Worm (Caenorhabditis elegans) whole organism, L2 larva: ENCODE measurements around the gene otpl-5.

Source experiments
- C34F6.9 ChIP-seq: fragments of 150-350 bp; optimal IDR thresholded peaks from 2 replicates; lab custom pipeline; 2014; ENCODE audit warnings: missing biosample characterization, missing genetic modification characterization
- F13H6.1 ChIP-seq: sonication (generic microtip); optimal IDR thresholded peaks from 2 replicates; lab custom pipeline; 2016; ENCODE audit warnings: missing genetic modification characterization, missing compliant biosample characterization
- R02D3.7 ChIP-seq: fragments of 150-350 bp; optimal IDR thresholded peaks from 2 replicates; lab custom pipeline; 2014; ENCODE audit warnings: missing biosample characterization, missing genetic modification characterization
- Y55F3AM.14 ChIP-seq: fragments of 200-800 bp; sonication (Bioruptor generic); optimal IDR thresholded peaks from 2 replicates; lab custom pipeline; 2018; ENCODE audit warnings: mild to moderate bottlenecking, missing genetic modification characterization, missing compliant biosample characterization
- ZK546.5 ChIP-seq: sonication (generic microtip); optimal IDR thresholded peaks from 2 replicates; lab custom pipeline; 2017; ENCODE audit warnings: missing biosample characterization, missing genetic modification characterization
- alr-1 ChIP-seq: fragments of 150-350 bp; optimal IDR thresholded peaks from 2 replicates; lab custom pipeline; 2014; ENCODE audit warnings: missing biosample characterization, missing genetic modification characterization
- aly-2 ChIP-seq: fragments of 150-350 bp; optimal IDR thresholded peaks from 2 replicates; lab custom pipeline; 2014; ENCODE audit warnings: missing biosample characterization, missing genetic modification characterization
- ama-1 ChIP-seq: fragments of 150-350 bp; optimal IDR thresholded peaks from 2 replicates; lab custom pipeline; 2018; ENCODE audit warnings: inconsistent platforms
- blmp-1 ChIP-seq: sonication (generic microtip); optimal IDR thresholded peaks from 2 replicates; lab custom pipeline; 2017; ENCODE audit warnings: missing genetic modification characterization, mild to moderate bottlenecking, missing compliant biosample characterization, antibody characterized with exemption, moderate library complexity; ENCODE audit not compliant: insufficient read depth
- ceh-16 ChIP-seq: fragments of 150-350 bp; optimal IDR thresholded peaks from 2 replicates; lab custom pipeline; 2014; ENCODE audit warnings: missing biosample characterization, missing genetic modification characterization
- ceh-82 ChIP-seq: fragments of 150-350 bp; optimal IDR thresholded peaks from 2 replicates; lab custom pipeline; 2014; ENCODE audit warnings: missing biosample characterization, missing genetic modification characterization
- crh-2 ChIP-seq: sonication (generic microtip); optimal IDR thresholded peaks from 2 replicates; lab custom pipeline; 2017; ENCODE audit warnings: missing biosample characterization, missing genetic modification characterization
- dmd-4 ChIP-seq: sonication (generic microtip); optimal IDR thresholded peaks from 2 replicates; lab custom pipeline; 2017; ENCODE audit warnings: missing biosample characterization, missing genetic modification characterization
- egl-27 ChIP-seq: sonication (generic microtip); optimal IDR thresholded peaks from 3 replicates; lab custom pipeline; 2017; ENCODE audit warnings: missing biosample characterization, missing genetic modification reagents, missing genetic modification characterization
- elt-1 ChIP-seq: fragments of 150-350 bp; optimal IDR thresholded peaks from 2 replicates; lab custom pipeline; 2014; ENCODE audit warnings: missing biosample characterization, missing genetic modification characterization
- elt-3 ChIP-seq: sonication (generic microtip); optimal IDR thresholded peaks from 2 replicates; lab custom pipeline; 2017; ENCODE audit warnings: missing biosample characterization, missing genetic modification characterization
- fos-1 ChIP-seq: fragments of 150-350 bp; optimal IDR thresholded peaks from 2 replicates; lab custom pipeline; 2014; ENCODE audit warnings: missing biosample characterization, missing genetic modification characterization
- gmeb-1 ChIP-seq: fragments of 150-350 bp; optimal IDR thresholded peaks from 2 replicates; lab custom pipeline; 2014; ENCODE audit warnings: missing biosample characterization, missing genetic modification characterization
- lin-11 ChIP-seq: fragments of 150-350 bp; sonication (generic microtip); optimal IDR thresholded peaks from 2 replicates; lab custom pipeline; 2014; ENCODE audit warnings: missing biosample characterization, missing genetic modification characterization, inconsistent platforms, mixed read lengths
- lin-13 ChIP-seq: fragments of 150-350 bp; optimal IDR thresholded peaks from 2 replicates; lab custom pipeline; 2014; ENCODE audit warnings: missing biosample characterization, missing genetic modification reagents, missing genetic modification characterization
- lin-39 ChIP-seq: fragments of 150-350 bp; optimal IDR thresholded peaks from 2 replicates; lab custom pipeline; 2014; ENCODE audit warnings: missing biosample characterization, missing genetic modification reagents, missing genetic modification characterization
- lsy-2 ChIP-seq, 2 experiments: fragments of 150-350 bp in 1 of 2; sonication (generic microtip) in 1 of 2; optimal IDR thresholded peaks; 2 replicates each; lab custom pipeline; 2014 to 2017; ENCODE audit warnings: missing biosample characterization in 2 of 2, missing genetic modification characterization in 2 of 2
- mab-5 ChIP-seq: fragments of 150-350 bp; optimal IDR thresholded peaks from 2 replicates; lab custom pipeline; 2014; ENCODE audit warnings: missing biosample characterization, missing genetic modification characterization
- mbf-1 ChIP-seq: sonication (generic microtip); optimal IDR thresholded peaks from 2 replicates; lab custom pipeline; 2017; ENCODE audit warnings: missing biosample characterization, missing genetic modification characterization
- mdl-1 ChIP-seq, 2 experiments: fragments of 150-350 bp in 1 of 2; sonication (generic microtip) in 1 of 2; optimal IDR thresholded peaks; 2 replicates each; lab custom pipeline; 2017; ENCODE audit warnings: missing biosample characterization in 2 of 2, missing genetic modification characterization in 2 of 2
- nhr-10 ChIP-seq: sonication (generic microtip); optimal IDR thresholded peaks from 2 replicates; lab custom pipeline; 2017; ENCODE audit warnings: missing biosample characterization, missing genetic modification characterization
- nhr-11 ChIP-seq: fragments of 150-350 bp; optimal IDR thresholded peaks from 2 replicates; lab custom pipeline; 2014; ENCODE audit warnings: missing biosample characterization, missing genetic modification characterization
- nhr-12 ChIP-seq: fragments of 150-350 bp; optimal IDR thresholded peaks from 2 replicates; lab custom pipeline; 2014; ENCODE audit warnings: missing biosample characterization, missing genetic modification characterization
- nhr-129 ChIP-seq: fragments of 150-350 bp; optimal IDR thresholded peaks from 2 replicates; lab custom pipeline; 2014; ENCODE audit warnings: missing biosample characterization, missing genetic modification characterization
- nhr-21 ChIP-seq: fragments of 150-350 bp; optimal IDR thresholded peaks from 2 replicates; lab custom pipeline; 2014; ENCODE audit warnings: missing biosample characterization, missing genetic modification characterization
- nhr-23 ChIP-seq: fragments of 150-350 bp; optimal IDR thresholded peaks from 2 replicates; lab custom pipeline; 2014; ENCODE audit warnings: missing biosample characterization, missing genetic modification reagents, missing genetic modification characterization
- nhr-237 ChIP-seq: fragments of 150-350 bp; optimal IDR thresholded peaks from 2 replicates; lab custom pipeline; 2014; ENCODE audit warnings: missing biosample characterization, missing genetic modification characterization
- nhr-25 ChIP-seq: fragments of 150-350 bp; sonication (generic microtip); optimal IDR thresholded peaks from 3 replicates; lab custom pipeline; 2014; ENCODE audit warnings: missing biosample characterization, missing genetic modification characterization
- nhr-6 ChIP-seq: fragments of 150-350 bp; optimal IDR thresholded peaks from 2 replicates; lab custom pipeline; 2014; ENCODE audit warnings: missing biosample characterization, missing genetic modification characterization
- nhr-77 ChIP-seq: fragments of 150-350 bp; optimal IDR thresholded peaks from 2 replicates; lab custom pipeline; 2014; ENCODE audit warnings: missing biosample characterization, missing genetic modification characterization
- peb-1 ChIP-seq: fragments of 150-350 bp; optimal IDR thresholded peaks from 2 replicates; lab custom pipeline; 2014; ENCODE audit warnings: missing biosample characterization, missing genetic modification characterization
- sem-4 ChIP-seq: fragments of 150-350 bp; optimal IDR thresholded peaks from 2 replicates; lab custom pipeline; 2014; ENCODE audit warnings: missing biosample characterization, missing genetic modification reagents, missing genetic modification characterization
- skn-1 ChIP-seq: sonication (generic microtip); optimal IDR thresholded peaks from 2 replicates; lab custom pipeline; 2017; ENCODE audit warnings: missing biosample characterization, missing genetic modification characterization
- sma-3 ChIP-seq: sonication (generic microtip); optimal IDR thresholded peaks from 2 replicates; lab custom pipeline; 2016; ENCODE audit warnings: missing genetic modification reagents, missing genetic modification characterization, missing compliant biosample characterization
- sma-9 ChIP-seq, 2 experiments: fragments of 150-350 bp in 1 of 2; sonication (generic microtip) in 1 of 2; optimal IDR thresholded peaks; 2 replicates each; lab custom pipeline; 2014 to 2016; ENCODE audit warnings: missing genetic modification characterization in 2 of 2, mild to moderate bottlenecking in 1 of 2, missing biosample characterization in 1 of 2, missing compliant biosample characterization in 1 of 2, missing genetic modification reagents in 1 of 2, moderate library complexity in 1 of 2
- snpc-4 ChIP-seq: fragments of 150-350 bp; optimal IDR thresholded peaks from 2 replicates; lab custom pipeline; 2014; ENCODE audit warnings: missing biosample characterization, missing genetic modification characterization
- unc-39 ChIP-seq: fragments of 150-350 bp; optimal IDR thresholded peaks from 2 replicates; lab custom pipeline; 2014; ENCODE audit warnings: missing biosample characterization, missing genetic modification characterization
- unc-55 ChIP-seq: fragments of 150-350 bp; sonication (generic microtip); optimal IDR thresholded peaks from 3 replicates; lab custom pipeline; 2014; ENCODE audit warnings: missing biosample characterization, missing genetic modification reagents, missing genetic modification characterization
- unc-62 ChIP-seq: fragments of 150-350 bp; optimal IDR thresholded peaks from 2 replicates; lab custom pipeline; 2014; ENCODE audit warnings: missing biosample characterization, missing genetic modification reagents, missing genetic modification characterization
- zag-1 ChIP-seq: fragments of 150-350 bp; optimal IDR thresholded peaks from 2 replicates; lab custom pipeline; 2014; ENCODE audit warnings: missing biosample characterization, missing genetic modification characterization
- ztf-1 ChIP-seq: fragments of 200-800 bp; sonication (Bioruptor generic); conservative IDR thresholded peaks from 2 replicates; pipeline ENCODE4 v1.3.6; 2022; ENCODE audit warnings: missing genetic modification characterization, missing compliant biosample characterization
- ztf-11 ChIP-seq: sonication (generic microtip); optimal IDR thresholded peaks from 2 replicates; lab custom pipeline; 2017; ENCODE audit warnings: missing biosample characterization, missing genetic modification characterization
- ztf-4 ChIP-seq: fragments of 150-350 bp; optimal IDR thresholded peaks from 2 replicates; lab custom pipeline; 2014; ENCODE audit warnings: missing biosample characterization, missing genetic modification characterization

otpl-5 gene

ce11 chrV:8500348-8500747 lies 29.0 kb upstream of the otpl-5 start:
- peak; percentile 81 for TF ChIP-seq lin-39 (tag; lab: Kevin White, UChicago)
- TF ChIP-seq dmd-4 (tag; lab: Kevin White, UChicago): peak; percentile 37
- peak; percentile 33 to 44 for TF ChIP-seq mdl-1 (tag; optimal IDR thresholded peaks at IDR 0.05; lab: Kevin White, UChicago)
- peak; percentile 14 for TF ChIP-seq ama-1
- TF ChIP-seq ceh-82 (tag; lab: Kevin White, UChicago): peak; percentile 85
- TF ChIP-seq C34F6.9 (tag; lab: Kevin White, UChicago): peak; percentile 71
- TF ChIP-seq nhr-129: peak; percentile 86
- peak; percentile 84 for TF ChIP-seq lin-11 (tag; lab: Kevin White, UChicago)
- peak; percentile 65 for TF ChIP-seq ceh-16
- TF ChIP-seq unc-55 (GFP tag; lab: Kevin White, UChicago): peak; percentile 67
- peak; percentile 33 for TF ChIP-seq skn-1 (tag; lab: Kevin White, UChicago)
- TF ChIP-seq R02D3.7 (tag; lab: Kevin White, UChicago): peak; percentile 56
- TF ChIP-seq gmeb-1 (tag; lab: Kevin White, UChicago): peak; percentile 89
- peak; percentile 39 for TF ChIP-seq blmp-1
- peak; percentile 45 for TF ChIP-seq ztf-11 (tag; lab: Kevin White, UChicago)
- TF ChIP-seq ztf-1 (GFP tag; lab: Robert Waterston, UW): 0 out of 2 replicates have a peak, but pooled peaks have one; percentile 82
- TF ChIP-seq unc-39 (tag; lab: Kevin White, UChicago): no peak
- peak; percentile 51 for TF ChIP-seq nhr-10 (tag; lab: Kevin White, UChicago)
- no peak for TF ChIP-seq nhr-25 (tag; lab: Kevin White, UChicago)
- TF ChIP-seq egl-27: peak; percentile 90
- peak; percentile 60 for TF ChIP-seq aly-2
- TF ChIP-seq elt-3 (tag; lab: Kevin White, UChicago): no peak
- TF ChIP-seq snpc-4: peak; percentile 100
- TF ChIP-seq nhr-11: peak; percentile 80
- peak; percentile 87 for TF ChIP-seq lin-13 (GFP tag; lab: Kevin White, UChicago)
- TF ChIP-seq crh-2 (tag; lab: Kevin White, UChicago): peak; percentile 89
- peak; percentile 73 for TF ChIP-seq unc-62 (GFP tag; lab: Kevin White, UChicago)
- peak; percentile 6 for TF ChIP-seq peb-1 (tag; lab: Kevin White, UChicago)
- TF ChIP-seq nhr-12: peak; percentile 40
- peak; percentile 87 for TF ChIP-seq sem-4
- no peak for TF ChIP-seq alr-1 (tag; lab: Kevin White, UChicago)
- TF ChIP-seq sma-3: peak; percentile 92
- TF ChIP-seq mbf-1 (tag; lab: Kevin White, UChicago): peak; percentile 14
- TF ChIP-seq Y55F3AM.14: peak; percentile 94
- TF ChIP-seq nhr-237 (tag; lab: Kevin White, UChicago): peak; percentile 63
- peak; percentile 87 to 88 for TF ChIP-seq lsy-2 (tag; optimal IDR thresholded peaks at IDR 0.05; lab: Kevin White, UChicago)
- peak; percentile 31 for TF ChIP-seq nhr-77 (tag; lab: Kevin White, UChicago)
- peak; percentile 76 for TF ChIP-seq nhr-6 (tag; lab: Kevin White, UChicago)
- peak; percentile 81 for TF ChIP-seq zag-1 (tag; lab: Kevin White, UChicago)
- TF ChIP-seq sma-9 (GFP tag; optimal IDR thresholded peaks at IDR 0.05; lab: Kevin White, UChicago): peak; percentile 99
- no peak for TF ChIP-seq sma-9 (tag; optimal IDR thresholded peaks at IDR 0.05; lab: Kevin White, UChicago)
- no peak for TF ChIP-seq elt-1 (tag; lab: Kevin White, UChicago)
- peak; percentile 91 for TF ChIP-seq nhr-21
- TF ChIP-seq nhr-23 (tag; lab: Kevin White, UChicago): no peak
- peak; percentile 83 for TF ChIP-seq ztf-4 (tag; lab: Kevin White, UChicago)
- peak; percentile 95 for TF ChIP-seq F13H6.1 (tag; lab: Kevin White, UChicago)
- TF ChIP-seq mab-5: peak; percentile 88
- TF ChIP-seq fos-1 (tag; lab: Kevin White, UChicago): peak; percentile 73
- TF ChIP-seq ZK546.5 (tag; lab: Kevin White, UChicago): peak; percentile 23
- TF ChIP-seq, all 48 proteins: peak for 42
